Fruit fly (Drosophila melanogaster): ENCODE data around the gene Acp95EF.

Gene Acp95EF

dm6 chr3R:24276104-24277008 lies 47.6 kb downstream of the Acp95EF start, which contains the start of gene Orct:
Gene Orct, plus strand, starts transcription at chr3R:24276260.
- TF ChIP-seq CG8478 (optimal IDR thresholded peaks at IDR 0.05) (no peak), CTCF (optimal IDR thresholded peaks at IDR 0.05) (no peak)

DNA sequence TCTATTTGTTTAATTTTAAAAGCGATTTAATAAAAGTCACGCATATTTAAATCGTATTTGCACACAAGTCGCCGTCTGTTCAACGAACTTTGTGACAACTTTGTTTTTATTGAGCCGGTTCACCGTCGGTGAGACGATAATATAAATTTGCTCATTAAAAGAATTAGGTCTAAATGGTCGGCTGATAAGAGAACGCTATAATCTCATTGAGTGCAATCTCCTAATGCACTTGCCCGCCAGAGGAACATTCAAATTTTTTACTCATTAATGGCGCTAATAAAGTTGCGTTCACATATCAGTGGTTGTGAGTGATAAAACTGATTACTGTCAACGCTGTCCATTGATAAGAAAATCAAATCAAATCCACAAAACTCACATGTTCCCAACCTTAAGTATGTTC lies 50.0 kb downstream of the Acp95EF start:
- TF ChIP-seq CG8478 (optimal IDR thresholded peaks at IDR 0.05) (no peak), CTCF (optimal IDR thresholded peaks at IDR 0.05) (no peak)
